Fruit fly (Drosophila melanogaster): ENCODE measurements around the gene Ube3a.

dm6 chr3L:11198375-11198774 is 12.0 kb downstream of the Ube3a start:
- no peak for TF ChIP-seq insv (optimal IDR thresholded peaks at IDR 0.05)
- TF ChIP-seq ttk (optimal IDR thresholded peaks at IDR 0.05) = no peak
- no peak for TF ChIP-seq Sin3A (optimal IDR thresholded peaks at IDR 0.05)

All from Kc167 (cell line).